Fruit fly (Drosophila melanogaster): ENCODE measurements around the gene ush.

ush gene

DNA sequence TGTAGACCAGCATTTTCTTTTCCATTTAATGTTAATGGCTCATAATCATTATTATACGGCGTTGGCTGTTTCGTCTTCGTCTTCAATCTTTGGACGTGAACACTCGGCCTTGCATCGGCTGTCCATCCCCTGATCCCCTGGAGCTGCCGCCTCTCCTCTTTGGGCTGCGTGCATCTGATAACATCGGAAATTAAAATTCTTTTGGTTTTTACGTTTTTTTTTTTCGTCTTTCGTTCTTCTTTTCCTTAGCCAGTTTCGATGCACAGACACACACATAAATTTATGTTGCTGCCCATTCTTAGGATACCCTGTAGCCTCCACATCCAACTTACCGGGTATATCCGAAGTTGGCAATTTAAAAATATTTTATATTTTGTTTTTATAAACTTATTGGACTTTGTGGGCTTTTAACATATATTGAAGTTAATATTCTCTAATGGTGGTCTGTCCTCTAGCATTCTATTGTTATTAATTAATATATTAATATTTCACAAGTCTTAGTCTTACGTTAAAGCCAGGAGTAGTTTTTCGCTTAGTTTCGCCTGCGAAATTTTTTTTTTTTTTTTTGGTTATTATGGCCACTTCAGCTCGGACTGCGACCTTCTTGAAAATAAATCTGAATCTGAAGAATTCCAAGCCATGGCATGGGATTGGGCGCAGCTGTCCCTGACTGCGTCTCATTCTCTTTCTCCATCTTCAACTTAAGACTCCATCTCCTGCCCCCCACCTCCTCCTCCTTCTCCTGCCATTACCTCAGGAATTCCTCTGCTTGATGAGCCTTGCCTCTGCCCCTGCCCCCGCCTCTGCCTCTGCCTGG is 35.2 kb upstream of the ush start (continued):
- TF ChIP-seq corto (GFP tag; optimal IDR thresholded peaks at IDR 0.05), result peak; percentile 66
- peak; percentile 38 for TF ChIP-seq Hr3 (GFP tag; optimal IDR thresholded peaks at IDR 0.05)
- no peak for TF ChIP-seq Sry-δ (GFP tag; optimal IDR thresholded peaks at IDR 0.05)
- no peak for TF ChIP-seq CG1647 (GFP tag; optimal IDR thresholded peaks at IDR 0.05)
- no peak for TF ChIP-seq bigmax (GFP tag; optimal IDR thresholded peaks at IDR 0.05)
- no peak for TF ChIP-seq CG17912 (GFP tag; optimal IDR thresholded peaks at IDR 0.05)
- TF ChIP-seq CG2889 (GFP tag; IDR thresholded peaks at IDR 0.05), result no peak
- TF ChIP-seq luna (GFP tag; optimal IDR thresholded peaks at IDR 0.05), result no peak
- TF ChIP-seq fu2 (GFP tag; optimal IDR thresholded peaks at IDR 0.05), result no peak
- TF ChIP-seq Adf1 (GFP tag; IDR thresholded peaks at IDR 0.05), result no peak
- peak; percentile 52 for TF ChIP-seq Sox100B (GFP tag; optimal IDR thresholded peaks at IDR 0.05)
- TF ChIP-seq Chrac-16 (GFP tag; optimal IDR thresholded peaks at IDR 0.05), result peak; percentile 49
- TF ChIP-seq NC2β (GFP tag; optimal IDR thresholded peaks at IDR 0.05), result no peak
- TF ChIP-seq CG12391 (tag; optimal IDR thresholded peaks at IDR 0.05), result peak; percentile 74
- TF ChIP-seq CG6654 (GFP tag; optimal IDR thresholded peaks at IDR 0.05), result no peak
- TF ChIP-seq CG30020 (tag; optimal IDR thresholded peaks at IDR 0.05), result peak; percentile 24
- no peak for TF ChIP-seq CG3847 (GFP tag; IDR thresholded peaks at IDR 0.05)
- TF ChIP-seq CG11093 (GFP tag; IDR thresholded peaks at IDR 0.05), result peak; percentile 44; the same call in 1 of the 3 replicates
- no peak for TF ChIP-seq ap (GFP tag; IDR thresholded peaks at IDR 0.05)
- TF ChIP-seq CG2875 (GFP tag; optimal IDR thresholded peaks at IDR 0.05), result peak; percentile 44
- TF ChIP-seq CG11695 (GFP tag; IDR thresholded peaks at IDR 0.05), result no peak
- TF ChIP-seq CG3407 (GFP tag; optimal IDR thresholded peaks at IDR 0.05), result peak; percentile 23
- TF ChIP-seq z (GFP tag; IDR thresholded peaks at IDR 0.05), result no peak
- no peak for TF ChIP-seq otp (GFP tag; IDR thresholded peaks at IDR 0.05)
- no peak for TF ChIP-seq nau (GFP tag; optimal IDR thresholded peaks at IDR 0.05)
- no peak for TF ChIP-seq CG11247 (GFP tag; IDR thresholded peaks at IDR 0.05)
- no peak for TF ChIP-seq nerfin-1 (tag; optimal IDR thresholded peaks at IDR 0.05)
- no peak for TF ChIP-seq vnd (GFP tag; IDR thresholded peaks at IDR 0.05; ENCODE audit: partially characterized antibody)
- peak; percentile 66 for TF ChIP-seq croc (GFP tag; conservative IDR thresholded peaks at IDR 0.05)
- no peak for TF ChIP-seq so (GFP tag; IDR thresholded peaks at IDR 0.05)
- TF ChIP-seq scrt (GFP tag; optimal IDR thresholded peaks at IDR 0.05), result no peak
- TF ChIP-seq az2 (GFP tag; optimal IDR thresholded peaks at IDR 0.05), result peak; percentile 30
- no peak for TF ChIP-seq CG7271 (tag; optimal IDR thresholded peaks at IDR 0.05)
- no peak for TF ChIP-seq C15 (GFP tag; IDR thresholded peaks at IDR 0.05)
- no peak for TF ChIP-seq Dad (GFP tag; optimal IDR thresholded peaks at IDR 0.05)
- no peak for TF ChIP-seq TFAM (GFP tag; optimal IDR thresholded peaks at IDR 0.05)
- no peak for TF ChIP-seq pnt (GFP tag; optimal IDR thresholded peaks at IDR 0.05)
- no peak for TF ChIP-seq abd-A (tag; optimal IDR thresholded peaks at IDR 0.05)
- TF ChIP-seq cg (GFP tag; optimal IDR thresholded peaks at IDR 0.05), result no peak
- peak; percentile 59 for TF ChIP-seq gsb-n (tag; optimal IDR thresholded peaks at IDR 0.05)
- TF ChIP-seq Spps (tag; optimal IDR thresholded peaks at IDR 0.05), result peak; percentile 49
- no peak for TF ChIP-seq hbn (GFP tag; IDR thresholded peaks at IDR 0.05; ENCODE audit: partially characterized antibody)
- TF ChIP-seq E2f2 (GFP tag; IDR thresholded peaks at IDR 0.05), result no peak
- TF ChIP-seq CG11504 (tag; optimal IDR thresholded peaks at IDR 0.05), result peak; percentile 39
- no peak for TF ChIP-seq CG7745 (tag; optimal IDR thresholded peaks at IDR 0.05)
- TF ChIP-seq Bdp1 (GFP tag; optimal IDR thresholded peaks at IDR 0.05), result no peak
- no peak for TF ChIP-seq Bgb (GFP tag; IDR thresholded peaks at IDR 0.05; ENCODE audit: partially characterized antibody)
- no peak for TF ChIP-seq CG3281 (GFP tag; optimal IDR thresholded peaks at IDR 0.05)
- no peak for TF ChIP-seq CG18599 (GFP tag; optimal IDR thresholded peaks at IDR 0.05)
- TF ChIP-seq trem (tag; optimal IDR thresholded peaks at IDR 0.05), result peak; percentile 70

Data from whole organism, embryonic.